Worm (Caenorhabditis elegans) whole organism, midembryonic: ENCODE measurements around the gene R05D8.11.

Source experiments
- T22C8.4 ChIP-seq: fragments of 200-800 bp; sonication (Bioruptor generic); IDR thresholded peaks from 2 replicates; pipeline ENCODE4 v1.3.6; 2022; ENCODE audit warnings: missing genetic modification characterization, missing compliant biosample characterization
- cog-1 ChIP-seq: sonication (generic microtip); optimal IDR thresholded peaks from 2 replicates; lab custom pipeline; 2016; ENCODE audit warnings: missing genetic modification characterization, missing compliant biosample characterization
- flt-1 ChIP-seq: fragments of 200-800 bp; sonication (Bioruptor generic); IDR thresholded peaks from 2 replicates; pipeline ENCODE4 v1.3.6; 2022; ENCODE audit warnings: missing genetic modification characterization, missing compliant biosample characterization
- med-1 ChIP-seq: sonication (generic microtip); optimal IDR thresholded peaks from 2 replicates; lab custom pipeline; 2017; ENCODE audit warnings: missing genetic modification characterization, mild to moderate bottlenecking, missing compliant biosample characterization, antibody characterized with exemption, missing genetic modification reagents; ENCODE audit not compliant: insufficient read depth
- ref-1 ChIP-seq: fragments of 200-800 bp; sonication (Bioruptor generic); conservative IDR thresholded peaks from 2 replicates; pipeline ENCODE4 v1.3.6; 2022; ENCODE audit warnings: missing genetic modification reagents, missing genetic modification characterization, missing compliant biosample characterization
- tab-1 ChIP-seq: fragments of 200-800 bp; sonication (Bioruptor generic); IDR thresholded peaks from 2 replicates; pipeline ENCODE4 v1.3.6; 2022; ENCODE audit warnings: missing genetic modification characterization, missing compliant biosample characterization
- ztf-23 ChIP-seq: fragments of 200-800 bp; sonication (Bioruptor generic); IDR thresholded peaks from 2 replicates; pipeline ENCODE4 v1.3.6; 2022; ENCODE audit warnings: missing genetic modification reagents, missing genetic modification characterization, missing compliant biosample characterization
- ztf-29 ChIP-seq: fragments of 200-800 bp; sonication (Bioruptor generic); IDR thresholded peaks from 2 replicates; pipeline ENCODE4 v1.3.6; 2022; ENCODE audit warnings: missing genetic modification reagents, missing genetic modification characterization, missing compliant biosample characterization

- TF ChIP-seq flt-1 (GFP tag; lab: Robert Waterston, UW) (no peak), tab-1 (GFP tag; lab: Robert Waterston, UW) (no peak), cog-1 (tag; lab: Kevin White, UChicago) (no peak), ztf-29 (GFP tag; lab: Robert Waterston, UW) (no peak), T22C8.4 (GFP tag; lab: Robert Waterston, UW) (no peak), ref-1 (GFP tag; lab: Robert Waterston, UW) (no peak), med-1 (no peak), ztf-23 (no peak)
Measured at ce11 chrV:2800676-2801075, 20.0 kb upstream of the R05D8.11 start.
